Worm (Caenorhabditis elegans): ENCODE results near the gene T08G3.11.

- TF ChIP-seq unc-62 (GFP tag; optimal IDR thresholded peaks at IDR 0.05) (no peak), hlh-17 (GFP tag; optimal IDR thresholded peaks at IDR 0.05; ENCODE audit: borderline replicate concordance) (no peak)
These were observed 38.4 kb upstream of the T08G3.11 start, which contains the start of gene F36D3.4 for ce11 chrV:16517619-16518018.
